Fruit fly (Drosophila melanogaster): Measurements from ENCODE around the gene CG10874.

DNA sequence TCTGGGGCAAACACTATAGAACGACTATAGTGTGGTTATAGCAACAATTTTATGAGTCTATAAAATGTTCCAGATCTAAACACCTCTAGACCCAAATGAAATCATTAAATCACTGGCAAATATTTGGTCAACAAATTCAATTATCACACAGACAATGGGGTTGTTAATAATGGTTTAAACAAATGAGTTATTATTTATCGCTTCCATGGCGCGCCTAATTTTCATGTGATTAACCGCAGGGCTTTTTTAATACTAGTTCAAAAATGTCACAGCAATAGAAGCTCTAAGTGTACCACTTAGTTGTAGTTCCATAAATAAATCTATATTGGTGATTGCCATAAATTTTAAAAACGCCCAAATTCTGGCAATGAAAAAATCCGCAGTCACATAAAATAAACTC is 16.8 kb upstream of the CG10874 start, which contains the start of gene CG33124:
- no peak for TF ChIP-seq CG8478 (optimal IDR thresholded peaks at IDR 0.05)
- TF ChIP-seq CTCF (optimal IDR thresholded peaks at IDR 0.05), result no peak

All from S2 (cell line).